Fruit fly (Drosophila melanogaster): Measurements from ENCODE around the gene CG7342.

dm6 chr3R:19641058-19641457 lies 37.9 kb downstream of the CG7342 start:
- no peak for TF ChIP-seq h (GFP tag; optimal IDR thresholded peaks at IDR 0.05)
- TF ChIP-seq HLH106 (tag; optimal IDR thresholded peaks at IDR 0.05), result no peak
- TF ChIP-seq Dfd (GFP tag; optimal IDR thresholded peaks at IDR 0.05), result no peak
- TF ChIP-seq fru (GFP tag; optimal IDR thresholded peaks at IDR 0.05), result no peak
- no peak for TF ChIP-seq Hr78 (GFP tag; optimal IDR thresholded peaks at IDR 0.05)
- no peak for TF ChIP-seq Hnf4 (GFP tag; optimal IDR thresholded peaks at IDR 0.05)

Data from whole organism, wandering third instar larva.